Worm (Caenorhabditis elegans) whole organism, L1 larva: Measurements from ENCODE around the gene wdr-54.

Experiments
- C04F5.9 ChIP-seq: sonication (generic microtip); optimal IDR thresholded peaks from 2 replicates; lab custom pipeline; 2016; ENCODE audit warnings: missing genetic modification characterization, missing compliant biosample characterization
- C16A3.4 ChIP-seq: fragments of 150-350 bp; optimal IDR thresholded peaks from 2 replicates; lab custom pipeline; 2014; ENCODE audit warnings: missing biosample characterization, missing genetic modification characterization
- Y116A8C.19 ChIP-seq: sonication (generic microtip); optimal IDR thresholded peaks from 2 replicates; lab custom pipeline; 2016; ENCODE audit warnings: missing compliant biosample characterization, missing genetic modification characterization, borderline replicate concordance
- aha-1 ChIP-seq: fragments of 150-350 bp; optimal IDR thresholded peaks from 2 replicates; lab custom pipeline; 2014; ENCODE audit warnings: missing biosample characterization, missing genetic modification characterization
- aly-2 ChIP-seq: fragments of 150-350 bp; optimal IDR thresholded peaks from 2 replicates; lab custom pipeline; 2014; ENCODE audit warnings: missing biosample characterization, missing genetic modification characterization
- ceh-82 ChIP-seq, 3 experiments: fragments of 150-350 bp in 1 of 3; sonication (generic microtip) in 2 of 3; optimal IDR thresholded peaks; 2 replicates each; lab custom pipeline; 2014 to 2017; ENCODE audit warnings: missing biosample characterization in 3 of 3, missing genetic modification characterization in 3 of 3
- ceh-90 ChIP-seq: sonication (generic microtip); optimal IDR thresholded peaks from 2 replicates; lab custom pipeline; 2016; ENCODE audit warnings: missing genetic modification characterization, missing compliant biosample characterization
- efl-1 ChIP-seq, 4 experiments: fragments of 150-350 bp; optimal IDR thresholded peaks in 3 of 4; peaks in 1 of 4; 1 replicate in 1 of 4; 2 replicates in 3 of 4; lab custom pipeline; 2014; ENCODE audit warnings: missing biosample characterization in 2 of 4, missing genetic modification characterization in 2 of 4, missing genetic modification reagents in 2 of 4
- efl-3 ChIP-seq: fragments of 200-800 bp; sonication (Bioruptor generic); optimal IDR thresholded peaks from 2 replicates; lab custom pipeline; 2018; ENCODE audit warnings: mild to moderate bottlenecking, missing genetic modification characterization, missing compliant biosample characterization
- egl-27 ChIP-seq, 2 experiments: fragments of 150-350 bp in 1 of 2; sonication (generic microtip); optimal IDR thresholded peaks; 3 replicates each; lab custom pipeline; 2017 to 2018; ENCODE audit warnings: missing biosample characterization in 2 of 2, missing genetic modification characterization in 2 of 2, missing genetic modification reagents in 2 of 2
- elt-2 ChIP-seq: sonication (generic microtip); optimal IDR thresholded peaks from 2 replicates; lab custom pipeline; 2016; ENCODE audit warnings: missing genetic modification characterization, mild to moderate bottlenecking, inconsistent platforms, missing compliant biosample characterization, missing genetic modification reagents
- elt-3 ChIP-seq, 6 experiments: fragments of 150-350 bp in 1 of 6; sonication (generic microtip); optimal IDR thresholded peaks; 2 replicates each; lab custom pipeline; 2017 to 2018; ENCODE audit warnings: missing biosample characterization in 6 of 6, missing genetic modification characterization in 6 of 6, inconsistent platforms in 1 of 6
- ets-5 ChIP-seq: fragments of 200-800 bp; sonication (Bioruptor generic); IDR thresholded peaks from 2 replicates; pipeline ENCODE4 v1.3.6; 2022; ENCODE audit warnings: missing genetic modification characterization, missing compliant biosample characterization
- fkh-8 ChIP-seq: sonication (generic microtip); optimal IDR thresholded peaks from 2 replicates; lab custom pipeline; 2016; ENCODE audit warnings: mild to moderate bottlenecking, missing genetic modification characterization, missing compliant biosample characterization
- fos-1 ChIP-seq: fragments of 150-350 bp; optimal IDR thresholded peaks from 2 replicates; lab custom pipeline; 2014; ENCODE audit warnings: missing biosample characterization, missing genetic modification characterization
- grh-1 ChIP-seq: fragments of 200-800 bp; sonication (Bioruptor generic); IDR thresholded peaks from 2 replicates; pipeline ENCODE4 v1.3.6; 2022; ENCODE audit warnings: missing genetic modification reagents, missing genetic modification characterization, missing compliant biosample characterization
- hlh-17 ChIP-seq: fragments of 200-800 bp; sonication (Bioruptor generic); optimal IDR thresholded peaks from 2 replicates; lab custom pipeline; 2018; ENCODE audit warnings: missing genetic modification characterization, mild to moderate bottlenecking, missing compliant biosample characterization, moderate library complexity, borderline replicate concordance
- hlh-4 ChIP-seq: sonication (generic microtip); optimal IDR thresholded peaks from 2 replicates; lab custom pipeline; 2016; ENCODE audit warnings: mild to moderate bottlenecking, missing genetic modification characterization, missing compliant biosample characterization
- hpl-2 ChIP-seq: fragments of 150-350 bp; optimal IDR thresholded peaks from 2 replicates; lab custom pipeline; 2014; ENCODE audit warnings: missing biosample characterization, missing genetic modification reagents, missing genetic modification characterization
- isw-1 ChIP-seq: fragments of 200-800 bp; sonication (Bioruptor generic); IDR thresholded peaks from 2 replicates; pipeline ENCODE4 v1.3.6; 2022; ENCODE audit warnings: missing genetic modification characterization, missing compliant biosample characterization
- jun-1 ChIP-seq: fragments of 150-350 bp; optimal IDR thresholded peaks from 2 replicates; lab custom pipeline; 2014; ENCODE audit warnings: missing biosample characterization, missing genetic modification reagents, missing genetic modification characterization
- lin-13 ChIP-seq: fragments of 150-350 bp; optimal IDR thresholded peaks from 2 replicates; lab custom pipeline; 2014; ENCODE audit warnings: missing biosample characterization, missing genetic modification reagents, missing genetic modification characterization
- lin-14 ChIP-seq: fragments of 200-800 bp; sonication (Bioruptor generic); optimal IDR thresholded peaks from 2 replicates; lab custom pipeline; 2018; ENCODE audit warnings: mild to moderate bottlenecking, missing genetic modification characterization, moderate library complexity, missing compliant biosample characterization
- lin-39 ChIP-seq: fragments of 150-350 bp; optimal IDR thresholded peaks from 2 replicates; lab custom pipeline; 2014; ENCODE audit warnings: missing biosample characterization, missing genetic modification reagents, missing genetic modification characterization
- lsy-2 ChIP-seq, 2 experiments: fragments of 150-350 bp; optimal IDR thresholded peaks; 2 replicates each; lab custom pipeline; 2014; ENCODE audit warnings: missing biosample characterization in 2 of 2, missing genetic modification characterization in 2 of 2
- mab-9 ChIP-seq: fragments of 200-800 bp; sonication (Bioruptor generic); IDR thresholded peaks from 2 replicates; pipeline ENCODE4 v1.3.6; 2022; ENCODE audit warnings: missing genetic modification reagents, missing genetic modification characterization, missing compliant biosample characterization
- mef-2 ChIP-seq: fragments of 150-350 bp; optimal IDR thresholded peaks from 2 replicates; lab custom pipeline; 2014; ENCODE audit warnings: missing biosample characterization, missing genetic modification characterization
- nhr-12 ChIP-seq: sonication (generic microtip); optimal IDR thresholded peaks from 2 replicates; lab custom pipeline; 2017; ENCODE audit warnings: missing biosample characterization, missing genetic modification characterization
- nhr-20 ChIP-seq: sonication (generic microtip); optimal IDR thresholded peaks from 2 replicates; lab custom pipeline; 2016; ENCODE audit warnings: mild to moderate bottlenecking, missing genetic modification characterization, missing compliant biosample characterization
- nhr-28 ChIP-seq: fragments of 150-350 bp; optimal IDR thresholded peaks from 2 replicates; lab custom pipeline; 2014; ENCODE audit warnings: missing biosample characterization, missing genetic modification characterization
- nhr-47 ChIP-seq: sonication (generic microtip); optimal IDR thresholded peaks from 2 replicates; lab custom pipeline; 2016; ENCODE audit warnings: mild to moderate bottlenecking, missing genetic modification characterization, moderate library complexity, missing compliant biosample characterization
- nhr-71 ChIP-seq: sonication (generic microtip); optimal IDR thresholded peaks from 2 replicates; lab custom pipeline; 2016; ENCODE audit warnings: mild to moderate bottlenecking, missing genetic modification characterization, moderate library complexity, missing compliant biosample characterization
- nhr-85 ChIP-seq: sonication (generic microtip); peaks from one replicate; lab custom pipeline; 2016; ENCODE audit warnings: missing genetic modification characterization, inconsistent platforms, missing compliant biosample characterization
- nhr-90 ChIP-seq: sonication (generic microtip); optimal IDR thresholded peaks from 2 replicates; lab custom pipeline; 2016; ENCODE audit warnings: mild to moderate bottlenecking, missing genetic modification characterization, missing compliant biosample characterization; ENCODE audit not compliant: poor library complexity
- snpc-4 ChIP-seq: fragments of 150-350 bp; optimal IDR thresholded peaks from 2 replicates; lab custom pipeline; 2014; ENCODE audit warnings: missing biosample characterization, missing genetic modification characterization
- sup-37 ChIP-seq: fragments of 200-800 bp; sonication (Bioruptor generic); optimal IDR thresholded peaks from 2 replicates; lab custom pipeline; 2018; ENCODE audit warnings: mild to moderate bottlenecking, missing genetic modification characterization, missing compliant biosample characterization
- swsn-7 ChIP-seq: sonication (generic microtip); optimal IDR thresholded peaks from 2 replicates; lab custom pipeline; 2016; ENCODE audit warnings: missing genetic modification characterization, missing compliant biosample characterization
- tbx-2 ChIP-seq: sonication (generic microtip); optimal IDR thresholded peaks from 2 replicates; lab custom pipeline; 2016; ENCODE audit warnings: missing genetic modification characterization, missing compliant biosample characterization
- unc-130 ChIP-seq: fragments of 150-350 bp; optimal IDR thresholded peaks from 2 replicates; lab custom pipeline; 2017; ENCODE audit warnings: missing biosample characterization, missing genetic modification characterization, inconsistent platforms
- unc-30 ChIP-seq: sonication (generic microtip); optimal IDR thresholded peaks from 2 replicates; lab custom pipeline; 2017; ENCODE audit warnings: missing biosample characterization, missing genetic modification characterization
- unc-62 ChIP-seq: fragments of 150-350 bp; optimal IDR thresholded peaks from 2 replicates; lab custom pipeline; 2014; ENCODE audit warnings: missing biosample characterization, missing genetic modification reagents, missing genetic modification characterization
- vab-15 ChIP-seq: sonication (generic microtip); optimal IDR thresholded peaks from 2 replicates; lab custom pipeline; 2017; ENCODE audit warnings: missing genotype, mild to moderate bottlenecking, missing genetic modification characterization, missing compliant biosample characterization
- xbp-1 ChIP-seq: sonication (generic microtip); optimal IDR thresholded peaks from 2 replicates; lab custom pipeline; 2016; ENCODE audit warnings: missing genetic modification characterization, missing compliant biosample characterization
- zag-1 ChIP-seq: fragments of 150-350 bp; optimal IDR thresholded peaks from 2 replicates; lab custom pipeline; 2014; ENCODE audit warnings: missing biosample characterization, missing genetic modification characterization
- zip-4 ChIP-seq: fragments of 200-800 bp; sonication (Bioruptor generic); optimal IDR thresholded peaks from 2 replicates; lab custom pipeline; 2018; ENCODE audit warnings: mild to moderate bottlenecking, missing genetic modification characterization, moderate library complexity, missing compliant biosample characterization

wdr-54 gene

DNA sequence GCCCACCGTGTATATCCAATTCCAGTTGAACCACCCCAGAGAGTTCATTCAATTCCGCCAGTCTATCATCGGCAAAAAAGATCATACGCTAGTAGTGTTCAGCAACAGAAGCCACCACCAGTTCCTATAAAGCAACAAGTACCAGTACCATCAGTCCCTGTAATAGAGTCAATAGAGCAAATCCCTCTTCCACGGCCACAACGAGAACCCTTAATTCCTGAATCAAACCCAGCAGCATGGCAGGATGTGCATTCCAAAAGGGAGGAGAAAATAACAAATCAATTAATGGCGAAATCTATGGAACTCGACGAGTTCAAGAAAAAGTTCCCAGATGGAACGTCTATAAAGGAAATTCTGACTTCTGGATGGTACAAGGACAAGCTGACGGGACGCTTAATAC lies 38.9 kb upstream of the wdr-54 start:
- TF ChIP-seq unc-62 (GFP tag; lab: Kevin White, UChicago) (no peak), zip-4 (GFP tag; lab: Kevin White, UChicago) (no peak), sup-37 (GFP tag; lab: Kevin White, UChicago) (no peak), efl-3 (GFP tag; lab: Kevin White, UChicago) (no peak), zag-1 (no peak), lin-14 (no peak), mef-2 (tag; lab: Kevin White, UChicago) (no peak), hlh-17 (GFP tag; lab: Kevin White, UChicago) (no peak), nhr-85 (tag; lab: Kevin White, UChicago) (no peak), grh-1 (no peak), unc-130 (no peak), nhr-28 (no peak), xbp-1 (tag; lab: Kevin White, UChicago) (no peak), aha-1 (tag; lab: Kevin White, UChicago) (no peak), lsy-2 (tag; optimal IDR thresholded peaks at IDR 0.05; lab: Kevin White, UChicago) (no peak), ceh-90 (tag; lab: Kevin White, UChicago) (no peak), ets-5 (GFP tag; lab: Robert Waterston, UW) (no peak), mab-9 (no peak), unc-30 (tag; lab: Kevin White, UChicago) (no peak), hlh-4 (tag; lab: Kevin White, UChicago) (no peak)

DNA sequence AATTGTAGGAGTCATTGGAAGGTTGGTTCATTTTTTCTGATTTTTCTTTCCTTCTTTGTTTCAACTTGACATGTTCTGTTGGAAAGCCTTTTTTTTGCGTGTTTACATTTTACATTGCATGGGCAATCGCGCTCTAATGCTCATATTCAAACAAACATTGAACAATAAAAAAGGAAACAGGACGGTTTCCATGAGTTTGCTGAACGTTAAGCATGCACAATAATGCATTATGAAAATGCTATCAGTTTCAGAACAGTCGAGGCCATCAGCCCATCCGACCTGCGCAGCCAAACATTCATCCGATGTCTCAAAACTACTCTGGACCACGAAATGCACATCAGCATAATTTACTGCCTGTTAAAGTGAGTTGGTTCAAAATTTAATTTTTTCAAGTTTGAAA lies 38.1 kb upstream of the wdr-54 start:
- TF ChIP-seq aha-1 (tag; lab: Kevin White, UChicago) (no peak), C16A3.4 (tag; lab: Kevin White, UChicago) (no peak), jun-1 (no peak), snpc-4 (tag; lab: Kevin White, UChicago) (no peak)
- TF ChIP-seq, all 84 proteins: peak for 0

DNA sequence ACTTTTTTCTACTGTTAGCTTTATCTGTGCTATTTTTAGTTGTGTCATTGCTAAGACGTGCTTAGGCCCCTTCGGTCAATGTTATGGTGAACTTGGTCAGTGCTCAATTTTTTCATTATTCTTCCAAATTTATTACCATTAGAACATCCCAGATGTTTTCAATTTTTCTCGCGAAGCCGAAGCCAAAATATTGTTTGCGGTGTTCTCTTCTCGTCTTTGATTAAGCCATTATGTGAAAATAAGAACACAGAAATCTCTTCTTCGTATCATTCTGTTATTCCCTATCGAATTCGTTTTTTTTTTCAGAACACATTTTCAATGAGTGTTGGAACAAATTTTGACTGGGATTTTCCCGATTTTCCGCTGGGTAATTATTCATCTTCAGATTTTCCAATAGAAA lies 26.2 kb upstream of the wdr-54 start, which contains the start of gene gtr-1:
gtr-1 (plus strand) TSS at position 301 of the 400 bp plus-strand sequence.
- TF ChIP-seq efl-1 (optimal IDR thresholded peaks at IDR 0.05; lab: Kevin White, UChicago): no peak
- TF ChIP-seq efl-1 (GFP tag; optimal IDR thresholded peaks at IDR 0.05 in 1 of 2; lab: Kevin White, UChicago): no peak
- TF ChIP-seq egl-27 (tag; optimal IDR thresholded peaks at IDR 0.05; lab: Kevin White, UChicago): no peak
- peak; percentile 12 for TF ChIP-seq nhr-85 (tag; lab: Kevin White, UChicago)

DNA sequence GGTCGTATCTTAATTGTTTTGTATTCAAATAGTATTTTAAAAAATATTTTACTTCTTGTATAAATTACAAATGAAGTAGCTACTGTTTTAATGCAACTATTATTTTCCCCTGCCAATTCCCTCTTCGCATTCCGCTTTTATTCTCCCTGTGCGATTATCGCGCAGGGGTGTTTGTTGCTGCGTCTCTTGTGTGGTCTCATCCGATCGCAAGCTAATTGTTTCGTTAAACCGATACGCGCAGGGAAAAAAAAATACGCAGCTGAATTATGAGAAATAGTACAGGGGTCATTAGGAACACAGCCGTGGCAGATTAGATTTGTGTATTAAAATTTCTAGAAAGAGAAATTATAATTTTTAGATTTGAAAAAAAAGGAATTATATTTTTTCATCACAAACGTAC lies 22.2 kb upstream of the wdr-54 start:
- peak; percentile 96 for TF ChIP-seq fkh-8 (tag; lab: Kevin White, UChicago)
- TF ChIP-seq xbp-1 (tag; lab: Kevin White, UChicago): peak; percentile 95
- peak; percentile 93 for TF ChIP-seq lin-13 (GFP tag; lab: Kevin White, UChicago)
- TF ChIP-seq lin-14: peak; percentile 98
- peak; percentile 82 for TF ChIP-seq vab-15 (tag; lab: Kevin White, UChicago)
- peak; percentile 76 for TF ChIP-seq nhr-12 (tag; lab: Kevin White, UChicago)
- TF ChIP-seq isw-1 (GFP tag; lab: Robert Waterston, UW): peak; percentile 89
- TF ChIP-seq elt-3 (tag; optimal IDR thresholded peaks at IDR 0.05; lab: Kevin White, UChicago): peak; percentile 88 to 99 (median 95)
- peak; percentile 85; the same call in 1 of the 2 replicates for TF ChIP-seq ets-5 (GFP tag; lab: Robert Waterston, UW)
- peak; percentile 93 for TF ChIP-seq aly-2 (tag; lab: Kevin White, UChicago)
- peak; percentile 98 for TF ChIP-seq nhr-71 (tag; lab: Kevin White, UChicago)
- TF ChIP-seq fos-1 (tag; lab: Kevin White, UChicago): peak; percentile 97
- TF ChIP-seq C04F5.9 (tag; lab: Kevin White, UChicago): peak; percentile 93
- peak; percentile 19 for TF ChIP-seq Y116A8C.19
- peak; percentile 97 for TF ChIP-seq swsn-7
- peak; percentile 96 for TF ChIP-seq unc-130
- no peak for TF ChIP-seq zag-1
- peak; percentile 84 to 92 for TF ChIP-seq efl-1 (optimal IDR thresholded peaks at IDR 0.05; lab: Kevin White, UChicago)
- peak; percentile 52 to 96 for TF ChIP-seq efl-1 (GFP tag; optimal IDR thresholded peaks at IDR 0.05 in 1 of 2; lab: Kevin White, UChicago)
- TF ChIP-seq tbx-2 (tag; lab: Kevin White, UChicago): peak; percentile 99
- TF ChIP-seq hpl-2: peak; percentile 97
- peak; percentile 95 for TF ChIP-seq aha-1 (tag; lab: Kevin White, UChicago)
- TF ChIP-seq efl-3 (GFP tag; lab: Kevin White, UChicago): peak; percentile 95
- peak; percentile 93 for TF ChIP-seq elt-2 (tag; lab: Kevin White, UChicago)
- TF ChIP-seq lin-39 (tag; lab: Kevin White, UChicago): peak; percentile 99
- no peak for TF ChIP-seq ceh-90 (tag; lab: Kevin White, UChicago)
- peak; percentile 98 for TF ChIP-seq nhr-20 (tag; lab: Kevin White, UChicago)
- peak; percentile 100 for TF ChIP-seq nhr-90 (tag; lab: Kevin White, UChicago)
- peak; percentile 79 for TF ChIP-seq nhr-28
- peak; percentile 99 for TF ChIP-seq nhr-47
- TF ChIP-seq ceh-82 (tag; optimal IDR thresholded peaks at IDR 0.05; lab: Kevin White, UChicago): peak; percentile 99 to 100 (median 100)
- TF ChIP-seq nhr-85 (tag; lab: Kevin White, UChicago): peak; percentile 97
